Fruit fly (Drosophila melanogaster) whole organism, embryonic: ENCODE measurements around the gene tay.

Experiments used
- C15 ChIP-seq: fragments of 200-800 bp; sonication (Bioruptor generic); IDR thresholded peaks from 3 replicates; pipeline ENCODE4 v1.3.6; 2022; ENCODE audit warnings: missing biosample characterization, missing genetic modification characterization
- CG10147 ChIP-seq: fragments of 200-800 bp; sonication (Bioruptor generic); optimal IDR thresholded peaks from 2 replicates; lab custom pipeline; 2019; ENCODE audit warnings: missing biosample characterization, mild to moderate bottlenecking, missing genetic modification characterization, moderate library complexity
- CG11085 ChIP-seq: fragments of 200-800 bp; sonication (Bioruptor generic); IDR thresholded peaks from 2 replicates; pipeline ENCODE4 v1.3.6; 2022; ENCODE audit warnings: missing biosample characterization, missing genetic modification characterization
- CG11723 ChIP-seq: fragments of 200-800 bp; sonication (Bioruptor generic); optimal IDR thresholded peaks from 2 replicates; lab custom pipeline; 2017; ENCODE audit warnings: missing biosample characterization, mild to moderate bottlenecking, missing genetic modification characterization
- CG12219 ChIP-seq: fragments of 200-800 bp; sonication (Bioruptor generic); optimal IDR thresholded peaks from 3 replicates; lab custom pipeline; 2018; ENCODE audit warnings: missing biosample characterization, mild to moderate bottlenecking, missing genetic modification characterization
- CG13296 ChIP-seq: fragments of 200-800 bp; sonication (Bioruptor generic); optimal IDR thresholded peaks from 3 replicates; lab custom pipeline; 2018; ENCODE audit warnings: missing biosample characterization, mild to moderate bottlenecking, missing genetic modification characterization
- CG13894 ChIP-seq: fragments of 200-800 bp; sonication (Bioruptor generic); optimal IDR thresholded peaks from 3 replicates; lab custom pipeline; 2018; ENCODE audit warnings: missing biosample characterization, mild to moderate bottlenecking, missing genetic modification characterization, moderate library complexity
- CG14014 ChIP-seq: fragments of 200-800 bp; sonication (Bioruptor generic); IDR thresholded peaks from 2 replicates; pipeline ENCODE4 v1.3.6; 2022; ENCODE audit warnings: missing biosample characterization, missing genetic modification characterization
- CG14667 ChIP-seq: fragments of 200-800 bp; sonication (Bioruptor generic); IDR thresholded peaks from 2 replicates; pipeline ENCODE4 v1.3.6; 2022; ENCODE audit warnings: missing biosample characterization, missing genetic modification characterization
- CG15073 ChIP-seq: fragments of 200-800 bp; sonication (Bioruptor generic); optimal IDR thresholded peaks from 2 replicates; lab custom pipeline; 2016; ENCODE audit warnings: missing biosample characterization, missing genetic modification characterization
- CG15601 ChIP-seq: fragments of 200-800 bp; sonication (Bioruptor generic); optimal IDR thresholded peaks from 3 replicates; lab custom pipeline; 2019; ENCODE audit warnings: missing biosample characterization, mild to moderate bottlenecking, missing genetic modification characterization, moderate library complexity
- CG1602 ChIP-seq: fragments of 200-800 bp; sonication (Bioruptor generic); optimal IDR thresholded peaks from 3 replicates; lab custom pipeline; 2016; ENCODE audit warnings: missing biosample characterization, missing genetic modification characterization
- CG17912 ChIP-seq: fragments of 200-800 bp; sonication (Bioruptor generic); optimal IDR thresholded peaks from 2 replicates; lab custom pipeline; 2018; ENCODE audit warnings: missing biosample characterization, mild to moderate bottlenecking, missing genetic modification characterization
- CG18764 ChIP-seq: fragments of 200-800 bp; sonication (Bioruptor generic); optimal IDR thresholded peaks from 3 replicates; lab custom pipeline; 2016; ENCODE audit warnings: missing biosample characterization, missing genetic modification characterization
- CG2889 ChIP-seq: fragments of 200-800 bp; sonication (Bioruptor generic); IDR thresholded peaks from 3 replicates; pipeline ENCODE4 v1.3.6; 2022; ENCODE audit warnings: missing biosample characterization, missing genetic modification characterization
- CG3065 ChIP-seq: fragments of 200-800 bp; sonication (Bioruptor generic); optimal IDR thresholded peaks from 2 replicates; lab custom pipeline; 2016; ENCODE audit warnings: missing biosample characterization, missing genetic modification characterization
- CG3847 ChIP-seq: fragments of 200-800 bp; sonication (Bioruptor generic); IDR thresholded peaks from 2 replicates; pipeline ENCODE4 v1.3.6; 2022; ENCODE audit warnings: missing biosample characterization, missing genetic modification characterization
- CG4820 ChIP-seq: fragments of 200-800 bp; sonication (Bioruptor generic); optimal IDR thresholded peaks from 3 replicates; lab custom pipeline; 2016; ENCODE audit warnings: missing biosample characterization, missing genetic modification characterization
- CG5180 ChIP-seq: fragments of 200-800 bp; sonication (Bioruptor generic); optimal IDR thresholded peaks from 3 replicates; lab custom pipeline; 2017; ENCODE audit warnings: missing biosample characterization, missing genetic modification characterization, mild to moderate bottlenecking, moderate library complexity, missing genetic modification reagents
- CG6654 ChIP-seq: fragments of 200-800 bp; sonication (Bioruptor generic); optimal IDR thresholded peaks from 2 replicates; lab custom pipeline; 2017; ENCODE audit warnings: missing biosample characterization, mild to moderate bottlenecking, missing genetic modification characterization
- CG6854 ChIP-seq: fragments of 200-800 bp; sonication (Bioruptor generic); optimal IDR thresholded peaks from 3 replicates; lab custom pipeline; 2017; ENCODE audit warnings: missing biosample characterization, mild to moderate bottlenecking, missing genetic modification characterization
- CG7786 ChIP-seq: fragments of 200-800 bp; sonication (Bioruptor generic); optimal IDR thresholded peaks from 2 replicates; lab custom pipeline; 2016; ENCODE audit warnings: missing biosample characterization, missing genetic modification characterization
- CG8924 ChIP-seq: fragments of 200-800 bp; optimal IDR thresholded peaks from 3 replicates; lab custom pipeline; 2019; ENCODE audit warnings: missing biosample characterization, mild to moderate bottlenecking, missing genetic modification characterization, moderate library complexity
- CG9817 ChIP-seq: fragments of 200-800 bp; sonication (Bioruptor generic); optimal IDR thresholded peaks from 2 replicates; lab custom pipeline; 2018; ENCODE audit warnings: missing biosample characterization, mild to moderate bottlenecking, missing genetic modification characterization, moderate library complexity
- CHES-1-like ChIP-seq: fragments of 200-800 bp; sonication (Bioruptor generic); optimal IDR thresholded peaks from 2 replicates; lab custom pipeline; 2016; ENCODE audit warnings: missing biosample characterization, missing genetic modification characterization
- CrebB ChIP-seq: fragments of 200-800 bp; sonication (Bioruptor generic); optimal IDR thresholded peaks from 3 replicates; lab custom pipeline; 2018; ENCODE audit warnings: missing biosample characterization, mild to moderate bottlenecking, missing genetic modification characterization
- Doc2 ChIP-seq: fragments of 200-800 bp; sonication (Bioruptor generic); IDR thresholded peaks from 2 replicates; pipeline ENCODE4 v1.3.6; 2022; ENCODE audit warnings: missing biosample characterization, missing genetic modification characterization
- Drgx ChIP-seq: fragments of 200-800 bp; sonication (Bioruptor generic); IDR thresholded peaks from 2 replicates; pipeline ENCODE4 v1.3.6; 2022; ENCODE audit warnings: missing biosample characterization, missing genetic modification characterization
- E2f1 ChIP-seq: fragments of 200-800 bp; sonication (Bioruptor generic); IDR thresholded peaks from 2 replicates; pipeline ENCODE4 v1.3.6; 2022; ENCODE audit warnings: missing biosample characterization, missing genetic modification characterization
- HLH54F ChIP-seq: fragments of 200-800 bp; sonication (Bioruptor generic); optimal IDR thresholded peaks from 3 replicates; lab custom pipeline; 2016; ENCODE audit warnings: missing biosample characterization, missing genetic modification characterization
- Hand ChIP-seq: fragments of 200-800 bp; sonication (Bioruptor generic); optimal IDR thresholded peaks from 2 replicates; lab custom pipeline; 2017; ENCODE audit warnings: mild to moderate bottlenecking, missing biosample characterization, missing genetic modification reagents, missing genetic modification characterization
- Hmr ChIP-seq: fragments of 200-800 bp; sonication (Bioruptor generic); optimal IDR thresholded peaks from 3 replicates; lab custom pipeline; 2017; ENCODE audit warnings: mild to moderate bottlenecking, missing biosample characterization, missing genetic modification reagents, missing genetic modification characterization
- Hmx ChIP-seq: fragments of 200-800 bp; sonication (Bioruptor generic); optimal IDR thresholded peaks from 2 replicates; lab custom pipeline; 2016; ENCODE audit warnings: missing biosample characterization, missing genetic modification characterization
- Rfx ChIP-seq: fragments of 200-800 bp; sonication (Bioruptor generic); IDR thresholded peaks from 2 replicates; pipeline ENCODE4 v1.3.6; 2022; ENCODE audit warnings: missing biosample characterization, missing genetic modification characterization
- Rx ChIP-seq: fragments of 200-800 bp; sonication (Bioruptor generic); IDR thresholded peaks from 2 replicates; pipeline ENCODE4 v1.3.6; 2022; ENCODE audit warnings: missing biosample characterization, missing genetic modification characterization
- cad ChIP-seq: fragments of >200 bp; optimal IDR thresholded peaks from 2 replicates; lab custom pipeline; 2017; ENCODE audit warnings: missing biosample characterization, missing genetic modification characterization
- chinmo ChIP-seq: fragments of 200-800 bp; sonication (Bioruptor generic); IDR thresholded peaks from 4 replicates; pipeline ENCODE4 v1.3.6; 2022; ENCODE audit warnings: missing biosample characterization, missing genetic modification characterization; ENCODE audit not compliant: partially characterized antibody
- dan ChIP-seq: fragments of 200-800 bp; sonication (Bioruptor generic); IDR thresholded peaks from 2 replicates; pipeline ENCODE4 v1.3.6; 2022; ENCODE audit warnings: missing biosample characterization, missing genetic modification characterization
- en ChIP-seq: fragments of 200-800 bp; sonication (Bioruptor generic); optimal IDR thresholded peaks from 2 replicates; lab custom pipeline; 2016; ENCODE audit warnings: missing biosample characterization, missing genetic modification characterization
- gfzf ChIP-seq: fragments of 200-800 bp; sonication (Bioruptor generic); optimal IDR thresholded peaks from 2 replicates; lab custom pipeline; 2016; ENCODE audit warnings: missing biosample characterization, mild to moderate bottlenecking, missing genetic modification characterization, moderate library complexity
- gt ChIP-seq: fragments of 200-800 bp; sonication (Bioruptor generic); IDR thresholded peaks from 2 replicates; pipeline ENCODE4 v1.3.6; 2022; ENCODE audit warnings: missing biosample characterization, missing genetic modification characterization
- her ChIP-seq: fragments of 200-800 bp; sonication (Bioruptor generic); optimal IDR thresholded peaks from 2 replicates; lab custom pipeline; 2016; ENCODE audit warnings: missing biosample characterization, missing genetic modification characterization
- hkb ChIP-seq, 2 experiments: fragments of 200-800 bp in 1 of 2; fragments of >200 bp in 1 of 2; sonication (Bioruptor generic) in 1 of 2; IDR thresholded peaks in 1 of 2; optimal IDR thresholded peaks in 1 of 2; 2 replicates each; pipeline versions ENCODE4 v1.3.6 to Lab custom; 2017 to 2022; ENCODE audit warnings: missing biosample characterization in 1 of 2, missing genetic modification characterization in 1 of 2
- maf-S ChIP-seq: fragments of 200-800 bp; sonication (Bioruptor generic); optimal IDR thresholded peaks from 2 replicates; lab custom pipeline; 2016; ENCODE audit warnings: missing biosample characterization, missing genetic modification characterization
- nmo ChIP-seq: fragments of 200-800 bp; sonication (Bioruptor generic); optimal IDR thresholded peaks from 2 replicates; lab custom pipeline; 2018; ENCODE audit warnings: missing biosample characterization, mild to moderate bottlenecking, missing genetic modification characterization, moderate library complexity
- peb ChIP-seq: fragments of 200-800 bp; sonication (Bioruptor generic); IDR thresholded peaks from 2 replicates; pipeline ENCODE4 v1.3.6; 2022; ENCODE audit warnings: missing biosample characterization, missing genetic modification characterization
- slbo ChIP-seq: fragments of 200-800 bp; sonication (Bioruptor generic); IDR thresholded peaks from 2 replicates; pipeline ENCODE4 v1.3.6; 2022; ENCODE audit warnings: missing biosample characterization, missing genetic modification characterization
- ssp ChIP-seq: fragments of 200-800 bp; sonication (Bioruptor generic); IDR thresholded peaks from 2 replicates; pipeline ENCODE4 v1.3.6; 2022; ENCODE audit warnings: missing biosample characterization, missing genetic modification characterization
- toy ChIP-seq: fragments of 200-800 bp; sonication (Bioruptor generic); IDR thresholded peaks from 2 replicates; pipeline ENCODE4 v1.3.6; 2022; ENCODE audit warnings: missing biosample characterization, missing genetic modification characterization
- twi ChIP-seq: fragments of 200-800 bp; optimal IDR thresholded peaks from 2 replicates; lab custom pipeline; 2019; ENCODE audit warnings: missing biosample characterization, mild to moderate bottlenecking, missing genetic modification characterization, moderate library complexity
- yki ChIP-seq: fragments of >200 bp; optimal IDR thresholded peaks from 3 replicates; lab custom pipeline; 2018
- zfh2 ChIP-seq: fragments of 200-800 bp; sonication (Bioruptor generic); optimal IDR thresholded peaks from 2 replicates; lab custom pipeline; 2016; ENCODE audit warnings: missing biosample characterization, missing genetic modification characterization

tay gene

dm6 chrX:15844139-15844538, 43.0 kb downstream of the tay start, which contains the start of the genes ArgRS and CG8578 (continued):
- no peak for TF ChIP-seq CG15073 (GFP tag; lab: Kevin White, UChicago)
- no peak for TF ChIP-seq gt (GFP tag; lab: Robert Waterston, UW)
- TF ChIP-seq Hmr (GFP tag; lab: Kevin White, UChicago): no peak
- TF ChIP-seq CG9817: no peak
- peak; percentile 72 for TF ChIP-seq slbo (GFP tag; lab: Robert Waterston, UW)
- TF ChIP-seq CG4820: no peak
- peak; percentile 83 for TF ChIP-seq Rfx (GFP tag; lab: Robert Waterston, UW)
- TF ChIP-seq chinmo (GFP tag; lab: Robert Waterston, UW): peak; percentile 72; the same call in 2 of the 4 replicates
- peak; percentile 17 for TF ChIP-seq her (GFP tag; lab: Kevin White, UChicago)
- TF ChIP-seq CG2889 (GFP tag; lab: Robert Waterston, UW): no peak
- TF ChIP-seq CG6654 (GFP tag; lab: Kevin White, UChicago): no peak
- TF ChIP-seq CG14014 (GFP tag; lab: Robert Waterston, UW): no peak; the same call in 1 of the 2 replicates
- TF ChIP-seq CG11723: no peak
- no peak for TF ChIP-seq CG15601
- TF ChIP-seq cad (GFP tag; lab: Kevin White, UChicago): no peak
- no peak for TF ChIP-seq CG11085
- no peak for TF ChIP-seq CG1602 (GFP tag; lab: Kevin White, UChicago)
- no peak for TF ChIP-seq CG3065 (GFP tag; lab: Kevin White, UChicago)
- TF ChIP-seq peb (GFP tag; lab: Robert Waterston, UW): peak; percentile 41; the same call in 1 of the 2 replicates
- TF ChIP-seq twi (tag; lab: Kevin White, UChicago): peak; percentile 41
- TF ChIP-seq CHES-1-like (GFP tag; lab: Kevin White, UChicago): peak; percentile 52
- peak; percentile 70 for TF ChIP-seq zfh2 (GFP tag; lab: Kevin White, UChicago)
- peak; percentile 63 for TF ChIP-seq en
- TF ChIP-seq E2f1: 0 out of 2 replicates have a peak, but pooled peaks have one; percentile 51
- peak; percentile 60 for TF ChIP-seq CG8924 (tag; lab: Kevin White, UChicago)
- TF ChIP-seq CG13296 (GFP tag; lab: Kevin White, UChicago): no peak
- no peak for TF ChIP-seq toy (GFP tag; lab: Robert Waterston, UW)
- TF ChIP-seq CG14667 (GFP tag; lab: Robert Waterston, UW): no peak; the same call in 1 of the 2 replicates
- no peak for TF ChIP-seq CrebB (tag; lab: Kevin White, UChicago)
- peak; percentile 20 for TF ChIP-seq gfzf (GFP tag; lab: Kevin White, UChicago)
- peak; percentile 95 for TF ChIP-seq ssp
- peak; percentile 43 for TF ChIP-seq CG7786 (GFP tag; lab: Kevin White, UChicago)
- TF ChIP-seq Drgx: peak; percentile 19; the same call in 1 of the 2 replicates
- TF ChIP-seq CG6854 (GFP tag; lab: Kevin White, UChicago): no peak
- no peak for TF ChIP-seq dan (GFP tag; lab: Robert Waterston, UW)
- TF ChIP-seq CG12219 (GFP tag; lab: Kevin White, UChicago): no peak
- no peak for TF ChIP-seq CG10147 (GFP tag; lab: Kevin White, UChicago)
- TF ChIP-seq C15 (GFP tag; lab: Robert Waterston, UW): no peak
- TF ChIP-seq maf-S (GFP tag; lab: Kevin White, UChicago): peak; percentile 37
- TF ChIP-seq yki: no peak
- no peak for TF ChIP-seq CG13894 (tag; lab: Kevin White, UChicago)
- peak; percentile 57 for TF ChIP-seq HLH54F
- no peak for TF ChIP-seq CG18764 (GFP tag; lab: Kevin White, UChicago)
- no peak for TF ChIP-seq CG5180
- peak; percentile 48 for TF ChIP-seq hkb (optimal IDR thresholded peaks at IDR 0.05; lab: Kevin White, UChicago)
- TF ChIP-seq hkb (GFP tag; IDR thresholded peaks at IDR 0.05; lab: Robert Waterston, UW): peak; percentile 47; the same call in 1 of the 2 replicates
- no peak for TF ChIP-seq Hmx (GFP tag; lab: Kevin White, UChicago)
- peak; percentile 92 for TF ChIP-seq nmo (GFP tag; lab: Kevin White, UChicago)
- no peak for TF ChIP-seq Hand (GFP tag; lab: Kevin White, UChicago)
- no peak for TF ChIP-seq CG3847 (GFP tag; lab: Robert Waterston, UW)
- no peak for TF ChIP-seq Rx (GFP tag; lab: Robert Waterston, UW)
- no peak for TF ChIP-seq CG17912 (GFP tag; lab: Kevin White, UChicago)
- no peak for TF ChIP-seq Doc2
